Worm (Caenorhabditis elegans): ENCODE data around the gene zip-3.

DNA sequence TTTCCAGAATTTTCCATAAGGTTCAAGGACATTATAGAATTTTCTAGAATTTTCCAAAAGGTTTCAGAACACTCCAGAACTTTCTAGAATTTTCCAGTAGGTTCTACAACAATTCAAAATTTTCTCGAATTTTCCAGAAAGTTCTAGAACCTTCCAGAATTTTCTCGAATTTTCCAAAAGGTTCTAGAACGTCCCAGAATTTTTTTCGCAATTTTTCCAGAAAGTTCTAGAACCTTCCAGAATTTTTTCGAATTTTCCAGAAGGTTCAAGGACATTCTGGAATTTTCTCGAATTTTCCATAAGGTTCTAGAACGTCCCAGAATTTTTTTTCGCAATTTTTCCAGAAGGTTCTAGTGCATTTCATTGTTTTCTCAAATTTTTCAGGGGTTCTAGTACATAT, 20.4 kb upstream of the zip-3 start:
- TF ChIP-seq tbx-11 (GFP tag; IDR thresholded peaks at IDR 0.05) (no peak), ama-1 (optimal IDR thresholded peaks at IDR 0.05) (no peak), pes-1 (GFP tag; IDR thresholded peaks at IDR 0.05) (no peak), sea-1 (GFP tag; conservative IDR thresholded peaks at IDR 0.05) (no peak), hmbx-1 (tag; optimal IDR thresholded peaks at IDR 0.05) (no peak), tbx-37 (GFP tag; conservative IDR thresholded peaks at IDR 0.05) (no peak), F13C5.2 (tag; optimal IDR thresholded peaks at IDR 0.05) (no peak), B0310.2 (tag; optimal IDR thresholded peaks at IDR 0.05) (no peak), ceh-36 (tag; optimal IDR thresholded peaks at IDR 0.05) (no peak), ceh-13 (GFP tag; optimal IDR thresholded peaks at IDR 0.05) (no peak), aly-1 (tag; optimal IDR thresholded peaks at IDR 0.05) (no peak), hnd-1 (tag; optimal IDR thresholded peaks at IDR 0.05) (no peak), flt-1 (GFP tag; IDR thresholded peaks at IDR 0.05) (no peak), hmg-4 (GFP tag; optimal IDR thresholded peaks at IDR 0.05) (no peak)
